Worm (Caenorhabditis elegans) whole organism, young adult: ENCODE results near the gene F14H3.6.

Experiments used
- B0019.2 ChIP-seq: fragments of 200-800 bp; sonication (Bioruptor generic); conservative IDR thresholded peaks from 2 replicates; pipeline ENCODE4 v1.3.6; 2022; ENCODE audit warnings: missing genetic modification reagents, missing genetic modification characterization, missing compliant biosample characterization
- C17E4.6 ChIP-seq: fragments of 200-800 bp; sonication (Bioruptor generic); IDR thresholded peaks from 2 replicates; pipeline ENCODE4 v1.3.6; 2022; ENCODE audit warnings: missing genetic modification reagents, missing genetic modification characterization, missing compliant biosample characterization
- F37B4.10 ChIP-seq: fragments of 200-800 bp; sonication (Bioruptor generic); IDR thresholded peaks from 2 replicates; pipeline ENCODE4 v1.3.6; 2022; ENCODE audit warnings: missing genetic modification characterization, missing compliant biosample characterization
- F57C9.4 ChIP-seq: sonication (generic microtip); optimal IDR thresholded peaks from 2 replicates; lab custom pipeline; 2017; ENCODE audit warnings: mild to moderate bottlenecking, missing genetic modification characterization, missing compliant biosample characterization
- T07F8.4 ChIP-seq: sonication (generic microtip); optimal IDR thresholded peaks from 2 replicates; lab custom pipeline; 2016; ENCODE audit warnings: mild to moderate bottlenecking, missing genetic modification characterization, moderate library complexity, missing compliant biosample characterization
- ZK185.1 ChIP-seq: sonication (generic microtip); optimal IDR thresholded peaks from 2 replicates; lab custom pipeline; 2016; ENCODE audit warnings: mild to moderate bottlenecking, missing genetic modification characterization, missing compliant biosample characterization; ENCODE audit not compliant: poor library complexity, severe bottlenecking
- aptf-3 ChIP-seq: fragments of 200-800 bp; sonication (Bioruptor generic); IDR thresholded peaks from 2 replicates; pipeline ENCODE4 v1.3.6; 2022; ENCODE audit warnings: missing genetic modification characterization, missing compliant biosample characterization
- atf-7 ChIP-seq: sonication (generic microtip); optimal IDR thresholded peaks from 2 replicates; lab custom pipeline; 2017; ENCODE audit warnings: mild to moderate bottlenecking, missing genetic modification characterization, missing compliant biosample characterization
- attf-6 ChIP-seq: fragments of 200-800 bp; sonication (Bioruptor generic); IDR thresholded peaks from 2 replicates; pipeline ENCODE4 v1.3.6; 2022; ENCODE audit warnings: missing genetic modification reagents, missing genetic modification characterization, missing compliant biosample characterization
- bed-1 ChIP-seq: fragments of 200-800 bp; sonication (Bioruptor generic); IDR thresholded peaks from 2 replicates; pipeline ENCODE4 v1.3.6; 2022; ENCODE audit warnings: missing genetic modification reagents, missing genetic modification characterization, missing compliant biosample characterization
- ccch-3 ChIP-seq: fragments of 200-800 bp; sonication (Bioruptor generic); optimal IDR thresholded peaks from 2 replicates; lab custom pipeline; 2018; ENCODE audit warnings: mild to moderate bottlenecking, missing genetic modification characterization, missing compliant biosample characterization
- cebp-2 ChIP-seq: fragments of 200-800 bp; sonication (Bioruptor generic); IDR thresholded peaks from 2 replicates; pipeline ENCODE4 v1.3.6; 2022; ENCODE audit warnings: missing genetic modification characterization, missing compliant biosample characterization
- ceh-27 ChIP-seq: fragments of 200-800 bp; sonication (Bioruptor generic); optimal IDR thresholded peaks from 2 replicates; lab custom pipeline; 2018; ENCODE audit warnings: mild to moderate bottlenecking, missing genetic modification characterization, moderate library complexity, missing compliant biosample characterization
- ceh-91 ChIP-seq: fragments of 200-800 bp; sonication (Bioruptor generic); IDR thresholded peaks from 2 replicates; pipeline ENCODE4 v1.3.6; 2022; ENCODE audit warnings: missing genetic modification reagents, missing genetic modification characterization, missing compliant biosample characterization
- hlh-26 ChIP-seq: fragments of 200-800 bp; sonication (Bioruptor generic); conservative IDR thresholded peaks from 2 replicates; pipeline ENCODE4 v1.3.6; 2022; ENCODE audit warnings: missing genetic modification reagents, missing genetic modification characterization, missing compliant biosample characterization
- hmg-20 ChIP-seq: fragments of 200-800 bp; sonication (Bioruptor generic); IDR thresholded peaks from 2 replicates; pipeline ENCODE4 v1.3.6; 2022; ENCODE audit warnings: missing genetic modification reagents, missing genetic modification characterization, missing compliant biosample characterization
- hsf-1 ChIP-seq: fragments of 200-800 bp; sonication (Bioruptor generic); IDR thresholded peaks from 2 replicates; pipeline ENCODE4 v1.3.6; 2022; ENCODE audit warnings: missing genetic modification reagents, missing genetic modification characterization, missing compliant biosample characterization
- let-526 ChIP-seq: fragments of 200-800 bp; sonication (Bioruptor generic); IDR thresholded peaks from 2 replicates; pipeline ENCODE4 v1.3.6; 2022; ENCODE audit warnings: missing genetic modification reagents, missing genetic modification characterization, missing compliant biosample characterization
- lin-26 ChIP-seq: fragments of 200-800 bp; sonication (Bioruptor generic); IDR thresholded peaks from 2 replicates; pipeline ENCODE4 v1.3.6; 2022; ENCODE audit warnings: missing genetic modification reagents, missing genetic modification characterization, missing compliant biosample characterization
- lin-40 ChIP-seq: sonication (generic microtip); optimal IDR thresholded peaks from 2 replicates; lab custom pipeline; 2016; ENCODE audit warnings: missing genetic modification characterization, mild to moderate bottlenecking, missing compliant biosample characterization, missing genotype, missing genetic modification reagents
- lsl-1 ChIP-seq: fragments of 200-800 bp; sonication (Bioruptor generic); optimal IDR thresholded peaks from 2 replicates; lab custom pipeline; 2018; ENCODE audit warnings: mild to moderate bottlenecking, missing genetic modification characterization, moderate library complexity, missing compliant biosample characterization
- lsy-27 ChIP-seq: sonication (generic microtip); optimal IDR thresholded peaks from 2 replicates; lab custom pipeline; 2017; ENCODE audit warnings: missing genetic modification characterization, mild to moderate bottlenecking, missing compliant biosample characterization, antibody characterized with exemption, missing genotype, borderline replicate concordance; ENCODE audit not compliant: insufficient read depth
- madf-10 ChIP-seq: sonication (generic microtip); optimal IDR thresholded peaks from 2 replicates; lab custom pipeline; 2016; ENCODE audit warnings: mild to moderate bottlenecking, missing genetic modification characterization, missing compliant biosample characterization
- mel-28 ChIP-seq: sonication (generic microtip); optimal IDR thresholded peaks from 2 replicates; lab custom pipeline; 2016; ENCODE audit warnings: borderline replicate concordance, mild to moderate bottlenecking, missing genetic modification characterization, missing compliant biosample characterization
- nfyb-1 ChIP-seq: fragments of 200-800 bp; sonication (Bioruptor generic); IDR thresholded peaks from 2 replicates; pipeline ENCODE4 v1.3.6; 2022; ENCODE audit warnings: missing genetic modification reagents, missing genetic modification characterization, missing compliant biosample characterization
- nhr-179 ChIP-seq: sonication (generic microtip); optimal IDR thresholded peaks from 2 replicates; lab custom pipeline; 2016; ENCODE audit warnings: mild to moderate bottlenecking, missing genetic modification characterization, missing compliant biosample characterization
- nhr-90 ChIP-seq: sonication (generic microtip); optimal IDR thresholded peaks from 2 replicates; lab custom pipeline; 2016; ENCODE audit warnings: missing genotype, mild to moderate bottlenecking, missing genetic modification characterization, missing compliant biosample characterization
- rcor-1 ChIP-seq: fragments of 200-800 bp; sonication (Bioruptor generic); IDR thresholded peaks from 2 replicates; pipeline ENCODE4 v1.3.6; 2022; ENCODE audit warnings: missing genetic modification reagents, missing genetic modification characterization, missing compliant biosample characterization
- rpc-1 ChIP-seq, 2 experiments: fragments of 150-350 bp in 1 of 2; sonication (generic microtip) in 1 of 2; optimal IDR thresholded peaks; 2 replicates each; lab custom pipeline; 2014 to 2018; ENCODE audit warnings: missing biosample characterization in 1 of 2, missing genetic modification characterization in 1 of 2, missing genetic modification reagents in 1 of 2, missing genotype in 1 of 2
- sea-2 ChIP-seq: fragments of 200-800 bp; sonication (Bioruptor generic); IDR thresholded peaks from 2 replicates; pipeline ENCODE4 v1.3.6; 2022; ENCODE audit warnings: missing genetic modification characterization, missing compliant biosample characterization
- snpc-3.4 ChIP-seq: sonication (generic microtip); optimal IDR thresholded peaks from 2 replicates; lab custom pipeline; 2017; ENCODE audit warnings: missing genetic modification characterization, mild to moderate bottlenecking, missing compliant biosample characterization, antibody characterized with exemption, moderate library complexity, missing genotype, missing genetic modification reagents
- snpc-4 ChIP-seq, 5 experiments: fragments of 150-350 bp in 1 of 5; sonication (generic microtip) in 4 of 5; optimal IDR thresholded peaks; 2 replicates each; lab custom pipeline; 2014 to 2018; ENCODE audit warnings: missing genetic modification characterization in 5 of 5, missing biosample characterization in 3 of 5, antibody characterized with exemption in 2 of 5, mild to moderate bottlenecking in 2 of 5, missing compliant biosample characterization in 2 of 5, missing genotype in 2 of 5, moderate library complexity in 2 of 5, missing genetic modification reagents in 1 of 5
- tbp1 ChIP-seq: fragments of 200-800 bp; sonication (Bioruptor generic); optimal IDR thresholded peaks from 2 replicates; lab custom pipeline; 2018; ENCODE audit warnings: mild to moderate bottlenecking, missing genetic modification characterization, missing compliant biosample characterization
- zfh-2 ChIP-seq: fragments of 200-800 bp; sonication (Bioruptor generic); conservative IDR thresholded peaks from 2 replicates; pipeline ENCODE4 v1.3.6; 2022; ENCODE audit warnings: missing genetic modification reagents, missing genetic modification characterization, missing compliant biosample characterization
- zim-3 ChIP-seq: sonication (generic microtip); optimal IDR thresholded peaks from 2 replicates; lab custom pipeline; 2017; ENCODE audit warnings: mild to moderate bottlenecking, missing genetic modification characterization, moderate library complexity, missing compliant biosample characterization
- ztf-3 ChIP-seq: fragments of 200-800 bp; sonication (Bioruptor generic); optimal IDR thresholded peaks from 2 replicates; lab custom pipeline; 2018; ENCODE audit warnings: mild to moderate bottlenecking, missing genetic modification characterization, missing compliant biosample characterization
- ztf-6 ChIP-seq: fragments of 200-800 bp; sonication (Bioruptor generic); IDR thresholded peaks from 2 replicates; pipeline ENCODE4 v1.3.6; 2022; ENCODE audit warnings: missing genetic modification reagents, missing genetic modification characterization, missing compliant biosample characterization

The F14H3.6 gene

ce11 chrV:16094862-16095261, 36.2 kb upstream of the F14H3.6 start:
- TF ChIP-seq ZK185.1 (no peak), lsl-1 (GFP tag; lab: Kevin White, UChicago) (no peak), attf-6 (GFP tag; lab: Robert Waterston, UW) (no peak), nhr-90 (tag; lab: Kevin White, UChicago) (no peak), T07F8.4 (tag; lab: Kevin White, UChicago) (no peak), tbp1 (no peak), ceh-91 (GFP tag; lab: Robert Waterston, UW) (no peak), nfyb-1 (GFP tag; lab: Robert Waterston, UW) (no peak), rcor-1 (GFP tag; lab: Robert Waterston, UW) (no peak), sea-2 (GFP tag; lab: Robert Waterston, UW) (no peak), aptf-3 (GFP tag; lab: Robert Waterston, UW) (no peak), nhr-179 (no peak), ccch-3 (GFP tag; lab: Kevin White, UChicago) (no peak), bed-1 (GFP tag; lab: Robert Waterston, UW) (no peak), hmg-20 (GFP tag; lab: Robert Waterston, UW) (no peak), ceh-27 (GFP tag; lab: Kevin White, UChicago) (no peak), zim-3 (tag; lab: Kevin White, UChicago) (no peak), snpc-3.4 (tag; lab: Kevin White, UChicago) (no peak), hsf-1 (no peak)

ce11 chrV:16094284-16094683, 35.6 kb upstream of the F14H3.6 start, which contains the start of gene F22B8.7:
Gene F22B8.7 (plus strand): TSS chrV:16094584.
- TF ChIP-seq snpc-4 (GFP tag; optimal IDR thresholded peaks at IDR 0.05; lab: Kevin White, UChicago): no peak
- TF ChIP-seq snpc-4 (tag; optimal IDR thresholded peaks at IDR 0.05; lab: Kevin White, UChicago): no peak
- no peak for TF ChIP-seq F37B4.10 (GFP tag; lab: Robert Waterston, UW)
- TF ChIP-seq cebp-2: no peak
- no peak for TF ChIP-seq zfh-2 (GFP tag; lab: Robert Waterston, UW)
- no peak for TF ChIP-seq F57C9.4 (tag; lab: Kevin White, UChicago)
- TF ChIP-seq hlh-26: no peak
- no peak for TF ChIP-seq ztf-6 (GFP tag; lab: Robert Waterston, UW)
- no peak for TF ChIP-seq B0019.2 (GFP tag; lab: Robert Waterston, UW)
- TF ChIP-seq ztf-3 (GFP tag; lab: Kevin White, UChicago): no peak
- TF ChIP-seq ZK185.1: no peak
- TF ChIP-seq atf-7 (tag; lab: Kevin White, UChicago): no peak
- no peak for TF ChIP-seq let-526 (GFP tag; lab: Robert Waterston, UW)
- TF ChIP-seq lin-40 (tag; lab: Kevin White, UChicago): no peak
- TF ChIP-seq rpc-1 (optimal IDR thresholded peaks at IDR 0.05; lab: Kevin White, UChicago): no peak
- TF ChIP-seq rpc-1 (tag; optimal IDR thresholded peaks at IDR 0.05; lab: Kevin White, UChicago): no peak

ce11 chrV:16090685-16091084, 32.0 kb upstream of the F14H3.6 start, which contains the start of gene F22B8.3:
Gene F22B8.3 (plus strand): TSS chrV:16090985.
- TF ChIP-seq mel-28: no peak
- TF ChIP-seq C17E4.6 (GFP tag; lab: Robert Waterston, UW): no peak
- no peak for TF ChIP-seq lin-26 (GFP tag; lab: Robert Waterston, UW)
- TF ChIP-seq nhr-179: no peak
- no peak for TF ChIP-seq lsy-27 (tag; lab: Kevin White, UChicago)
- TF ChIP-seq madf-10: no peak
